Fruit fly (Drosophila melanogaster) whole organism, embryonic: Measurements from ENCODE around the gene IscU.
A peak's percentile ranks its signal among the peaks of the same experiment; 100 is the strongest.

Source experiments
- BEAF-32 ChIP-seq: fragments of 200-800 bp; sonication (Bioruptor generic); optimal IDR thresholded peaks from 3 replicates; lab custom pipeline; 2017; ENCODE audit warnings: missing biosample characterization, missing genetic modification characterization, mild to moderate bottlenecking, moderate library complexity, missing genetic modification reagents
- Bdp1 ChIP-seq: fragments of 200-800 bp; sonication (Bioruptor generic); optimal IDR thresholded peaks from 3 replicates; lab custom pipeline; 2016; ENCODE audit warnings: missing biosample characterization, missing genetic modification characterization
- Blimp-1 ChIP-seq: fragments of 200-800 bp; sonication (Bioruptor generic); optimal IDR thresholded peaks from 3 replicates; lab custom pipeline; 2018; ENCODE audit warnings: missing biosample characterization, missing genetic modification characterization, mild to moderate bottlenecking, moderate library complexity, missing genetic modification reagents
- CG10543 ChIP-seq: fragments of 200-800 bp; sonication (Bioruptor generic); optimal IDR thresholded peaks from 3 replicates; lab custom pipeline; 2017; ENCODE audit warnings: missing biosample characterization, mild to moderate bottlenecking, missing genetic modification characterization, moderate library complexity
- CG11247 ChIP-seq: fragments of 200-800 bp; sonication (Bioruptor generic); IDR thresholded peaks from 2 replicates; pipeline ENCODE4 v1.3.6; 2022; ENCODE audit warnings: missing biosample characterization, missing genetic modification characterization
- CG11695 ChIP-seq: fragments of 200-800 bp; sonication (Bioruptor generic); IDR thresholded peaks from 3 replicates; pipeline ENCODE4 v1.3.6; 2022; ENCODE audit warnings: missing biosample characterization, missing genetic modification characterization
- CG12155 ChIP-seq: fragments of 200-800 bp; sonication (Bioruptor generic); optimal IDR thresholded peaks from 3 replicates; lab custom pipeline; 2016; ENCODE audit warnings: missing biosample characterization, missing genetic modification characterization
- CG1529 ChIP-seq: fragments of 200-800 bp; sonication (Bioruptor generic); optimal IDR thresholded peaks from 3 replicates; lab custom pipeline; 2018; ENCODE audit warnings: missing biosample characterization, missing genetic modification characterization
- CG15601 ChIP-seq: fragments of 200-800 bp; sonication (Bioruptor generic); optimal IDR thresholded peaks from 3 replicates; lab custom pipeline; 2019; ENCODE audit warnings: missing biosample characterization, mild to moderate bottlenecking, missing genetic modification characterization, moderate library complexity
- CG17802 ChIP-seq: fragments of 200-800 bp; sonication (Bioruptor generic); optimal IDR thresholded peaks from 2 replicates; lab custom pipeline; 2018; ENCODE audit warnings: missing biosample characterization, mild to moderate bottlenecking, missing genetic modification characterization, moderate library complexity
- CG18764 ChIP-seq: fragments of 200-800 bp; sonication (Bioruptor generic); optimal IDR thresholded peaks from 3 replicates; lab custom pipeline; 2016; ENCODE audit warnings: missing biosample characterization, missing genetic modification characterization
- CG2129 ChIP-seq: fragments of 200-800 bp; sonication (Bioruptor generic); IDR thresholded peaks from 2 replicates; pipeline ENCODE4 v1.3.6; 2022; ENCODE audit warnings: missing biosample characterization, missing genetic modification characterization; ENCODE audit not compliant: partially characterized antibody
- CG2875 ChIP-seq: fragments of 200-800 bp; sonication (Bioruptor generic); optimal IDR thresholded peaks from 2 replicates; lab custom pipeline; 2017; ENCODE audit warnings: missing biosample characterization, mild to moderate bottlenecking, missing genetic modification characterization, missing genetic modification reagents
- CG4282 ChIP-seq: fragments of 200-800 bp; sonication (Bioruptor generic); optimal IDR thresholded peaks from 2 replicates; lab custom pipeline; 2016; ENCODE audit warnings: missing biosample characterization, missing genetic modification characterization
- CG5180 ChIP-seq: fragments of 200-800 bp; sonication (Bioruptor generic); optimal IDR thresholded peaks from 3 replicates; lab custom pipeline; 2017; ENCODE audit warnings: missing biosample characterization, missing genetic modification characterization, mild to moderate bottlenecking, moderate library complexity, missing genetic modification reagents
- CG6654 ChIP-seq: fragments of 200-800 bp; sonication (Bioruptor generic); optimal IDR thresholded peaks from 2 replicates; lab custom pipeline; 2017; ENCODE audit warnings: missing biosample characterization, mild to moderate bottlenecking, missing genetic modification characterization
- CG7786 ChIP-seq: fragments of 200-800 bp; sonication (Bioruptor generic); optimal IDR thresholded peaks from 2 replicates; lab custom pipeline; 2016; ENCODE audit warnings: missing biosample characterization, missing genetic modification characterization
- Dip2 ChIP-seq: fragments of 200-800 bp; sonication (Bioruptor generic); IDR thresholded peaks from 2 replicates; pipeline ENCODE4 v1.3.6; 2022; ENCODE audit warnings: missing biosample characterization, missing genetic modification characterization
- HLH3B ChIP-seq: fragments of 200-800 bp; sonication (Bioruptor generic); IDR thresholded peaks from 2 replicates; pipeline ENCODE4 v1.3.6; 2022; ENCODE audit warnings: missing biosample characterization, missing genetic modification characterization
- Hr51 ChIP-seq, 2 experiments: fragments of 200-800 bp; sonication (Bioruptor generic); optimal IDR thresholded peaks; 2 replicates in 1 of 2; 3 replicates in 1 of 2; lab custom pipeline; 2016 to 2018; ENCODE audit warnings: missing biosample characterization in 2 of 2, missing genetic modification characterization in 2 of 2, mild to moderate bottlenecking in 1 of 2, moderate library complexity in 1 of 2
- NC2α ChIP-seq: fragments of 200-800 bp; sonication (Bioruptor generic); optimal IDR thresholded peaks from 2 replicates; lab custom pipeline; 2016; ENCODE audit warnings: missing biosample characterization, missing genetic modification characterization
- Opbp ChIP-seq: fragments of 200-800 bp; sonication (Bioruptor generic); IDR thresholded peaks from 3 replicates; pipeline ENCODE4 v1.3.6; 2022; ENCODE audit warnings: missing biosample characterization, missing genetic modification characterization; ENCODE audit not compliant: partially characterized antibody
- PHDP ChIP-seq: fragments of 200-800 bp; sonication (Bioruptor generic); optimal IDR thresholded peaks from 3 replicates; lab custom pipeline; 2018; ENCODE audit warnings: missing biosample characterization, mild to moderate bottlenecking, missing genetic modification characterization, moderate library complexity
- Pdp1 ChIP-seq, 2 experiments: fragments of 200-800 bp; sonication (Bioruptor generic); optimal IDR thresholded peaks; 3 replicates each; lab custom pipeline; 2016; ENCODE audit warnings: missing biosample characterization in 2 of 2, missing genetic modification characterization in 2 of 2, mild to moderate bottlenecking in 1 of 2, moderate library complexity in 1 of 2
- Stat92E ChIP-seq, 3 experiments: fragments of >200 bp in 2 of 3; fragments of 200-800 bp in 1 of 3; sonication (Bioruptor generic) in 1 of 3; optimal IDR thresholded peaks; 2 replicates each; lab custom pipeline; 2017 to 2019; ENCODE audit warnings: missing biosample characterization in 3 of 3, missing genetic modification characterization in 3 of 3, mild to moderate bottlenecking in 1 of 3, moderate library complexity in 1 of 3
- Trl ChIP-seq, 3 experiments: fragments of >200 bp in 2 of 3; fragments of 200-800 bp in 1 of 3; sonication (Bioruptor generic) in 1 of 3; optimal IDR thresholded peaks; 2 replicates in 1 of 3; 3 replicates in 2 of 3; lab custom pipeline; 2016 to 2017; ENCODE audit warnings: missing biosample characterization in 1 of 3, missing genetic modification characterization in 1 of 3
- aop ChIP-seq: fragments of 200-800 bp; sonication (Bioruptor generic); IDR thresholded peaks from 2 replicates; pipeline ENCODE4 v1.3.6; 2022; ENCODE audit warnings: missing biosample characterization, missing genetic modification characterization
- az2 ChIP-seq: fragments of 200-800 bp; sonication (Bioruptor generic); optimal IDR thresholded peaks from 3 replicates; lab custom pipeline; 2016; ENCODE audit warnings: missing biosample characterization, missing genetic modification characterization
- bigmax ChIP-seq: fragments of 200-800 bp; sonication (Bioruptor generic); optimal IDR thresholded peaks from 2 replicates; lab custom pipeline; 2018; ENCODE audit warnings: missing biosample characterization, mild to moderate bottlenecking, missing genetic modification characterization
- btn ChIP-seq: fragments of 200-800 bp; sonication (Bioruptor generic); optimal IDR thresholded peaks from 2 replicates; lab custom pipeline; 2016; ENCODE audit warnings: missing biosample characterization, missing genetic modification characterization
- caup ChIP-seq: fragments of 200-800 bp; sonication (Bioruptor generic); optimal IDR thresholded peaks from 3 replicates; lab custom pipeline; 2017; ENCODE audit warnings: missing biosample characterization, mild to moderate bottlenecking, missing genetic modification characterization, moderate library complexity; ENCODE audit not compliant: severe bottlenecking
- cg ChIP-seq: fragments of 200-800 bp; sonication (Bioruptor generic); optimal IDR thresholded peaks from 3 replicates; lab custom pipeline; 2019; ENCODE audit warnings: missing biosample characterization, mild to moderate bottlenecking, missing genetic modification characterization, moderate library complexity
- eve ChIP-seq, 2 experiments: fragments of >200 bp; optimal IDR thresholded peaks; 2 replicates each; lab custom pipeline; 2017; ENCODE audit warnings: missing biosample characterization in 2 of 2, missing genetic modification characterization in 2 of 2
- ftz-f1 ChIP-seq: fragments of 200-800 bp; sonication (Bioruptor generic); optimal IDR thresholded peaks from 2 replicates; lab custom pipeline; 2016; ENCODE audit warnings: missing biosample characterization, missing genetic modification characterization
- grn ChIP-seq: fragments of 200-800 bp; sonication (Bioruptor generic); optimal IDR thresholded peaks from 3 replicates; lab custom pipeline; 2017; ENCODE audit warnings: missing biosample characterization, missing genetic modification characterization
- jigr1 ChIP-seq: fragments of 200-800 bp; sonication (Bioruptor generic); IDR thresholded peaks from 3 replicates; pipeline ENCODE4 v1.3.6; 2022; ENCODE audit warnings: missing biosample characterization, missing genetic modification characterization
- jumu ChIP-seq: fragments of 200-800 bp; sonication (Bioruptor generic); optimal IDR thresholded peaks from 3 replicates; lab custom pipeline; 2016; ENCODE audit warnings: missing biosample characterization, missing genetic modification characterization
- kni ChIP-seq: fragments of 200-800 bp; sonication (Bioruptor generic); optimal IDR thresholded peaks from 3 replicates; lab custom pipeline; 2017; ENCODE audit warnings: mild to moderate bottlenecking, missing biosample characterization, missing genetic modification reagents, missing genetic modification characterization
- lab ChIP-seq: fragments of 200-800 bp; sonication (Bioruptor generic); optimal IDR thresholded peaks from 3 replicates; lab custom pipeline; 2017; ENCODE audit warnings: missing biosample characterization, missing genetic modification characterization, mild to moderate bottlenecking, moderate library complexity, missing genetic modification reagents
- oc ChIP-seq: fragments of 200-800 bp; sonication (Bioruptor generic); optimal IDR thresholded peaks from 2 replicates; lab custom pipeline; 2018; ENCODE audit warnings: missing biosample characterization, mild to moderate bottlenecking, missing genetic modification characterization, moderate library complexity
- org-1 ChIP-seq: fragments of 200-800 bp; sonication (Bioruptor generic); optimal IDR thresholded peaks from 2 replicates; lab custom pipeline; 2017; ENCODE audit warnings: missing biosample characterization, missing genetic modification characterization
- pnt ChIP-seq: fragments of 200-800 bp; sonication (Bioruptor generic); optimal IDR thresholded peaks from 3 replicates; lab custom pipeline; 2016; ENCODE audit warnings: missing biosample characterization, missing genetic modification characterization
- scrt ChIP-seq: fragments of 200-800 bp; sonication (Bioruptor generic); optimal IDR thresholded peaks from 2 replicates; lab custom pipeline; 2018; ENCODE audit warnings: missing biosample characterization, mild to moderate bottlenecking, missing genetic modification characterization, moderate library complexity
- sim ChIP-seq: fragments of 200-800 bp; sonication (Bioruptor generic); IDR thresholded peaks from 2 replicates; pipeline ENCODE4 v1.3.6; 2022; ENCODE audit warnings: missing biosample characterization, missing genetic modification characterization
- slp2 ChIP-seq: fragments of 200-800 bp; sonication (Bioruptor generic); optimal IDR thresholded peaks from 2 replicates; lab custom pipeline; 2016; ENCODE audit warnings: missing biosample characterization, missing genetic modification characterization
- usp ChIP-seq: fragments of >200 bp; optimal IDR thresholded peaks from 2 replicates; lab custom pipeline; 2017; ENCODE audit warnings: missing biosample characterization, missing genetic modification characterization
- z ChIP-seq: fragments of 200-800 bp; sonication (Bioruptor generic); IDR thresholded peaks from 3 replicates; pipeline ENCODE4 v1.3.6; 2022; ENCODE audit warnings: missing biosample characterization, missing genetic modification characterization
- zf30C ChIP-seq: fragments of 200-800 bp; sonication (Bioruptor generic); optimal IDR thresholded peaks from 3 replicates; lab custom pipeline; 2018; ENCODE audit warnings: missing biosample characterization, mild to moderate bottlenecking, missing genetic modification characterization

The IscU gene

DNA sequence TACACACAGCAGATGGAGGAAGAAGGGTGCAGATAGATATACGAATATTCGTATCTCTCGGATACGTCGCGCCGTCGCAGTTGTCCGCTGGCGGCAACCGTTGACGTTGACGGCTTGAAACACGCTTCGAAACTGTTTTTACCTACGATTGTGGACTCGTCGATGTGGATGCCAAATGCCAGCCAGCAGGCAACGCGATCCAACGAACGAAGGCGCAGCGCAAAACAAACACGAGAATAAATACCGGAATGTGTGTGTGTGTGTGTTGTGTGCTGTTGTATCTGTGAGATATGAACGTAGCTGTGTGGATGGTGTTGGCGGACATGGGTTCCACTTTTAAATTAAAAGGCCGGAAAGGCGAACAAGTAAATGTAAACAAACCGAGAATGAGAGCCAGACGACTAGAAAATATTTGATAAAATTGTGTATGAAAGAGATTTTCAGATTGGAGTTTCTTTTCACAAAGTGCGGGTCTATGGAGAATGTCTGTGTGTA is 22.2 kb upstream of the IscU start (continued):
- TF ChIP-seq grn (GFP tag; lab: Kevin White, UChicago), result peak; percentile 76
- TF ChIP-seq Trl (optimal IDR thresholded peaks at IDR 0.05; lab: Kevin White, UChicago), result peak in 1 of 2 experiments; percentile 28
- peak; percentile 39 for TF ChIP-seq Trl (GFP tag; optimal IDR thresholded peaks at IDR 0.05; lab: Kevin White, UChicago)
- TF ChIP-seq aop, result 0 out of 2 replicates have a peak, but pooled peaks have one; percentile 43
- peak; percentile 57 for TF ChIP-seq scrt (GFP tag; lab: Kevin White, UChicago)
- TF ChIP-seq Opbp (GFP tag; lab: Robert Waterston, UW), result peak; percentile 69
- peak; percentile 75; the same call in 2 of the 3 replicates for TF ChIP-seq z (GFP tag; lab: Robert Waterston, UW)
- peak; percentile 23 for TF ChIP-seq slp2 (GFP tag; lab: Kevin White, UChicago)
- TF ChIP-seq lab (GFP tag; lab: Kevin White, UChicago), result peak; percentile 84
- peak; percentile 59 for TF ChIP-seq CG4282
- peak; percentile 48 for TF ChIP-seq CG5180
- TF ChIP-seq Dip2 (GFP tag; lab: Robert Waterston, UW), result no peak
- peak; percentile 55 for TF ChIP-seq CG7786
- TF ChIP-seq Pdp1 (GFP tag; optimal IDR thresholded peaks at IDR 0.05; lab: Kevin White, UChicago), result peak in 1 of 2 experiments; percentile 48
- TF ChIP-seq CG6654, result no peak
- TF ChIP-seq kni, result peak; percentile 94
- TF ChIP-seq jigr1 (GFP tag; lab: Robert Waterston, UW), result no peak
- TF ChIP-seq BEAF-32 (GFP tag; lab: Kevin White, UChicago), result no peak
- TF ChIP-seq CG15601 (tag; lab: Kevin White, UChicago), result peak; percentile 51
- peak; percentile 51 for TF ChIP-seq CG2875 (GFP tag; lab: Kevin White, UChicago)
- peak; percentile 67; the same call in 2 of the 3 replicates for TF ChIP-seq CG11695 (GFP tag; lab: Robert Waterston, UW)
- peak; percentile 65 for TF ChIP-seq CG12155 (GFP tag; lab: Kevin White, UChicago)
- TF ChIP-seq oc (tag; lab: Kevin White, UChicago), result peak; percentile 77
- peak; percentile 51 for TF ChIP-seq NC2α (GFP tag; lab: Kevin White, UChicago)
- peak; percentile 40 for TF ChIP-seq zf30C (GFP tag; lab: Kevin White, UChicago)
- peak; percentile 75 for TF ChIP-seq caup (GFP tag; lab: Kevin White, UChicago)
- no peak for TF ChIP-seq CG2129 (GFP tag; lab: Robert Waterston, UW)
- TF ChIP-seq sim (GFP tag; lab: Robert Waterston, UW), result 0 out of 2 replicates have a peak, but pooled peaks have one; percentile 12
- TF ChIP-seq CG10543 (GFP tag; lab: Kevin White, UChicago), result peak; percentile 85
- TF ChIP-seq bigmax (GFP tag; lab: Kevin White, UChicago), result no peak
- TF ChIP-seq pnt (GFP tag; lab: Kevin White, UChicago), result peak; percentile 26
- peak; percentile 65 for TF ChIP-seq CG1529 (GFP tag; lab: Kevin White, UChicago)
- TF ChIP-seq CG17802 (tag; lab: Kevin White, UChicago), result no peak
- TF ChIP-seq btn, result peak; percentile 12
- peak; percentile 98 for TF ChIP-seq cg
- no peak for TF ChIP-seq eve (GFP tag; optimal IDR thresholded peaks at IDR 0.05; lab: Kevin White, UChicago)
- TF ChIP-seq az2 (GFP tag; lab: Kevin White, UChicago), result no peak
- peak; percentile 45 for TF ChIP-seq CG18764 (GFP tag; lab: Kevin White, UChicago)
- peak; percentile 53 for TF ChIP-seq org-1
- TF ChIP-seq CG11247 (GFP tag; lab: Robert Waterston, UW), result no peak
- peak; percentile 23 to 35 for TF ChIP-seq Hr51 (GFP tag; optimal IDR thresholded peaks at IDR 0.05; lab: Kevin White, UChicago)
- peak; percentile 35 for TF ChIP-seq ftz-f1
- TF ChIP-seq Stat92E (GFP tag; optimal IDR thresholded peaks at IDR 0.05; lab: Kevin White, UChicago), result peak in 1 of 3 experiments; percentile 88
- TF ChIP-seq HLH3B (GFP tag; lab: Robert Waterston, UW), result peak; percentile 57; the same call in 1 of the 2 replicates
- no peak for TF ChIP-seq usp (GFP tag; lab: Kevin White, UChicago)
- peak; percentile 32 for TF ChIP-seq jumu (GFP tag; lab: Kevin White, UChicago)
- TF ChIP-seq Bdp1 (GFP tag; lab: Kevin White, UChicago), result peak; percentile 41
- TF ChIP-seq Blimp-1 (GFP tag; lab: Kevin White, UChicago), result peak; percentile 55
- TF ChIP-seq PHDP (tag; lab: Kevin White, UChicago), result peak; percentile 51
